Fruit fly (Drosophila melanogaster): ENCODE data around the gene Cyp316a1.

Gene Cyp316a1

DNA sequence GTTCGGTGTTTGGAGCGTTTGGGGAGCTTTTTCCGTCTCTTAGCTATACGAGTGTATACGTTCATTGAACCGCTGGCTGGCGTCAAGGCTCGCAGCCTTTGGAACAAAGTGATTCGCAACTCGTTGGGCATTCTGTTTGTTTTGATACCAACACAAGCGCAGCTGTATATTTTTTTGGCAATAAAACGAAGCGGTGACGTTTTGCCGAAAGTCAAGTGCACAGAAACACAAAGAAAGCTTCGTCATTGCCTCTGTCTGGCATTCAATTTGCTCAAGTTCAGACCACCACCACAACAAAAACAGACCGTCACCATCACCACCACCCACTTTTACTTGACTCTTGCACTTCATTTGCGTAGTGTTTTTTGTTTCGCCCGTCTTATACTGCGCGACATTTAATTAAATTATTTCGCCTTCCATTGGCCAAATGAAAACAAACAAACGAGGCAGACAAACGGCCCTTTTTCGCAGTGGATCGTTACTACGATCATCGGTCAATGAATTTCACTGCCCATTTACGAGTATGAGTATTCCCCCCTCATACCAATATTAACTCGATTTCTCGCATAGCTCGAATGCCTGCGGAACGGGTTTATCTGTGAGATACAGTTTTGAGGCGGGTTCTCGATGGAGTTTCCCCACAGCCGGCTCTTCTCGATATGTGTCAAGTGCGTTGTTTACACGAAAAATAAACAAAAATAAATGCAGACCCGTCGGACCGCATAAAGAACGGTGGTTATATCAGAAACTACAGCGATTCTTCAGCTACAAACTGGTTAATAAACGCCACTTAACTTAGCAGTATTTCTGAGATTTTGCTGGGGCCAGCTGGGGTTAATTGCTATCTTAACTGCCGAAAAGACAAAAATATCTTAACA lies 39.0 kb downstream of the Cyp316a1 start:
- TF ChIP-seq chinmo (GFP tag; IDR thresholded peaks at IDR 0.05; ENCODE audit: partially characterized antibody) (peak; percentile 84; the same call in 2 of the 4 replicates), CG12299 (tag; optimal IDR thresholded peaks at IDR 0.05) (no peak), kni (GFP tag; optimal IDR thresholded peaks at IDR 0.05) (peak; percentile 36), CG4707 (GFP tag; optimal IDR thresholded peaks at IDR 0.05) (no peak), Pdp1 (GFP tag; optimal IDR thresholded peaks at IDR 0.05) (peak in 1 of 2 experiments; percentile 59), sd (tag; optimal IDR thresholded peaks at IDR 0.05) (peak; percentile 97), en (GFP tag; optimal IDR thresholded peaks at IDR 0.05) (no peak), sens (GFP tag) (peak; percentile 20), Rfx (GFP tag; IDR thresholded peaks at IDR 0.05) (peak; percentile 30; the same call in 1 of the 2 replicates), CG3838 (GFP tag; optimal IDR thresholded peaks at IDR 0.05) (no peak), Poxn (GFP tag; IDR thresholded peaks at IDR 0.05) (no peak), Bdp1 (GFP tag; optimal IDR thresholded peaks at IDR 0.05) (no peak), CG2199 (GFP tag; IDR thresholded peaks at IDR 0.05) (0 out of 3 replicates have a peak, but pooled peaks have one; percentile 65), CG6765 (GFP tag; optimal IDR thresholded peaks at IDR 0.05) (no peak), ab (GFP tag; optimal IDR thresholded peaks at IDR 0.05) (no peak), ci (GFP tag; IDR thresholded peaks at IDR 0.05) (0 out of 3 replicates have a peak, but pooled peaks have one; percentile 0), crol (GFP tag; IDR thresholded peaks at IDR 0.05) (0 out of 2 replicates have a peak, but pooled peaks have one; percentile 15)

dm6 chr3L:7539736-7540135 lies 48.1 kb downstream of the Cyp316a1 start, which contains the start of gene CG16998:
Gene CG16998 (minus strand): TSS chr3L:7539836.
- TF ChIP-seq NC2β (GFP tag; optimal IDR thresholded peaks at IDR 0.05): no peak
- TF ChIP-seq Nf-YB (GFP tag; optimal IDR thresholded peaks at IDR 0.05): no peak
- no peak for TF ChIP-seq CG4854 (GFP tag; optimal IDR thresholded peaks at IDR 0.05)
- no peak for TF ChIP-seq Adf1 (GFP tag; IDR thresholded peaks at IDR 0.05)
- no peak for TF ChIP-seq Neu2 (GFP tag; optimal IDR thresholded peaks at IDR 0.05; ENCODE audit: borderline replicate concordance)
- no peak for TF ChIP-seq gfzf (GFP tag; optimal IDR thresholded peaks at IDR 0.05)
- no peak for TF ChIP-seq zfh2 (GFP tag; optimal IDR thresholded peaks at IDR 0.05)
- no peak for TF ChIP-seq cwo (GFP tag; optimal IDR thresholded peaks at IDR 0.05)
- no peak for TF ChIP-seq sr (GFP tag; IDR thresholded peaks at IDR 0.05)
- no peak for TF ChIP-seq insv (GFP tag; optimal IDR thresholded peaks at IDR 0.05)
- TF ChIP-seq jumu (GFP tag; optimal IDR thresholded peaks at IDR 0.05): no peak
- TF ChIP-seq CG10959 (GFP tag; IDR thresholded peaks at IDR 0.05): no peak

dm6 chr3L:7541068-7541467 lies 49.4 kb downstream of the Cyp316a1 start, which contains the start of gene CG32374:
Gene CG32374 (minus strand): TSS chr3L:7541168.
- TF ChIP-seq Hr3 (GFP tag; optimal IDR thresholded peaks at IDR 0.05): no peak
- TF ChIP-seq pb (GFP tag; optimal IDR thresholded peaks at IDR 0.05): no peak
- no peak for TF ChIP-seq CG17359 (tag; optimal IDR thresholded peaks at IDR 0.05)
- no peak for TF ChIP-seq CG14860 (GFP tag; IDR thresholded peaks at IDR 0.05; ENCODE audit: partially characterized antibody)
- TF ChIP-seq CG6689 (GFP tag; IDR thresholded peaks at IDR 0.05): no peak
- TF ChIP-seq tap (tag; optimal IDR thresholded peaks at IDR 0.05): no peak
- no peak for TF ChIP-seq CG7357 (GFP tag; IDR thresholded peaks at IDR 0.05)
- no peak for TF ChIP-seq Elba2 (GFP tag; optimal IDR thresholded peaks at IDR 0.05)
- no peak for TF ChIP-seq Poxn (GFP tag; IDR thresholded peaks at IDR 0.05)
- no peak for TF ChIP-seq luna (GFP tag; optimal IDR thresholded peaks at IDR 0.05)
- TF ChIP-seq psq (GFP tag; optimal IDR thresholded peaks at IDR 0.05): no peak
- no peak for TF ChIP-seq Atf6 (GFP tag; IDR thresholded peaks at IDR 0.05)
- no peak for TF ChIP-seq gt (GFP tag; IDR thresholded peaks at IDR 0.05)
- no peak for TF ChIP-seq seq (GFP tag; IDR thresholded peaks at IDR 0.05)
- TF ChIP-seq chn (GFP tag; optimal IDR thresholded peaks at IDR 0.05): no peak
- TF ChIP-seq CTCF (GFP tag; optimal IDR thresholded peaks at IDR 0.05): no peak
